Fruit fly (Drosophila melanogaster): ENCODE results near the gene onecut.

DNA sequence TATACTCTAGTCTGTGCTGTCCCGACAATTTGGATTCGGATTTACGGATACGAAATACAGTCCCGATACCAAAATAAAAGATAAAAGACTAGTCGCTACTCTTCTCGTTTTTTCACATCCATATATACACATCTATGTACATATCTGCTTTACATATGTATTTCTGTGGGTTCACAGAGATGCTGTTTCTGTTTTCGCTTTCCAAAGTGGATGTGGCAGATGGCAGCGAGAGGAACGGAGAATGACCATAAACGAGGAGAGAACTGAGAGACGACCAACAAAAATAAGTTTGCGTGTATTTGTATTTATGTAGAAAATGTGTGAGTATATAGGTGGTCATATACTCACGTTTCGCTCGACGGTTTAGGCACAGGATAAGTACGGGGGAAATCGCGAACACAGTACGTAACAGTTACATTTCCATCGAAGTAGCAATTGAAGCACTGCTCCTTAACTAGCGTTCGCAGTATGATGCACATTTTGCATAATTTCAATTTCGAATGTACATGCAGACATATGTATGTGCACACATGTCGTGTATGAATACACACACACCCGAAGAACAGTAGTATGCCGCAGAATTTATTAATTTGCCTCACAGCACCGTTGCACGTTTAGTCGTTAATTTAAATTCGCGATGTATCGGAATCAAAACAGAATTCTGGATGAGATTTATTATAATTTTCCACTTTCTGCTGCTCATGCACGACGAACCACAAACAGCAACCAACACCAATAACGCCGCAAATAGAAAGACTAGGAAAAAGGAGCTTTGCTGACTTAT is 50.2 kb downstream of the onecut start, which contains the start of gene Tdg:
- TF ChIP-seq CG14014 (GFP tag; IDR thresholded peaks at IDR 0.05) (peak; percentile 11; the same call in 1 of the 2 replicates), CG2202 (tag; optimal IDR thresholded peaks at IDR 0.05) (no peak), Dp (GFP tag; optimal IDR thresholded peaks at IDR 0.05) (no peak), CG13123 (GFP tag; optimal IDR thresholded peaks at IDR 0.05) (no peak), Antp (GFP tag; optimal IDR thresholded peaks at IDR 0.05) (no peak), CG34376 (GFP tag; optimal IDR thresholded peaks at IDR 0.05) (peak; percentile 66), esg (GFP tag; conservative IDR thresholded peaks at IDR 0.05) (no peak), pros (GFP tag; optimal IDR thresholded peaks at IDR 0.05) (no peak), zen2 (GFP tag; IDR thresholded peaks at IDR 0.05; ENCODE audit: partially characterized antibody) (no peak), dan (GFP tag; IDR thresholded peaks at IDR 0.05) (no peak), Abd-B (GFP tag; optimal IDR thresholded peaks at IDR 0.05) (no peak), Deaf1 (tag; optimal IDR thresholded peaks at IDR 0.05) (no peak), usp (GFP tag; optimal IDR thresholded peaks at IDR 0.05) (no peak), ttk (GFP tag; IDR thresholded peaks at IDR 0.05) (no peak)

Measured in whole organism, embryonic.